Worm (Caenorhabditis elegans) whole organism, early embryonic: ENCODE results near the gene igcm-4.
A peak's percentile ranks its signal among the peaks of the same experiment; 100 is the strongest.

Experiments
- B0310.2 ChIP-seq: sonication (generic microtip); optimal IDR thresholded peaks from 2 replicates; lab custom pipeline; 2016; ENCODE audit warnings: mild to moderate bottlenecking, missing genetic modification characterization, missing compliant biosample characterization
- F13C5.2 ChIP-seq: sonication (generic microtip); optimal IDR thresholded peaks from 2 replicates; lab custom pipeline; 2017; ENCODE audit warnings: mild to moderate bottlenecking, missing genetic modification characterization, inconsistent platforms, missing compliant biosample characterization
- aly-1 ChIP-seq: sonication (generic microtip); optimal IDR thresholded peaks from 2 replicates; lab custom pipeline; 2016; ENCODE audit warnings: missing genetic modification characterization, missing compliant biosample characterization
- ama-1 ChIP-seq: fragments of 150-350 bp; optimal IDR thresholded peaks from 2 replicates; lab custom pipeline; 2014
- ceh-13 ChIP-seq: fragments of 200-800 bp; sonication (Bioruptor generic); optimal IDR thresholded peaks from 2 replicates; lab custom pipeline; 2018; ENCODE audit warnings: mild to moderate bottlenecking, missing genetic modification characterization, missing compliant biosample characterization
- ceh-36 ChIP-seq: sonication (generic microtip); optimal IDR thresholded peaks from 2 replicates; lab custom pipeline; 2016; ENCODE audit warnings: missing genetic modification characterization, inconsistent platforms, missing compliant biosample characterization
- ets-7 ChIP-seq: sonication (generic microtip); optimal IDR thresholded peaks from 2 replicates; lab custom pipeline; 2016; ENCODE audit warnings: missing genotype, missing genetic modification characterization, missing compliant biosample characterization
- flt-1 ChIP-seq: fragments of 200-800 bp; sonication (Bioruptor generic); IDR thresholded peaks from 2 replicates; pipeline ENCODE4 v1.3.6; 2022; ENCODE audit warnings: missing genetic modification characterization, missing compliant biosample characterization
- hmbx-1 ChIP-seq: sonication (generic microtip); optimal IDR thresholded peaks from 2 replicates; lab custom pipeline; 2016; ENCODE audit warnings: mild to moderate bottlenecking, missing genetic modification characterization, missing compliant biosample characterization
- hmg-4 ChIP-seq: fragments of 200-800 bp; sonication (Bioruptor generic); optimal IDR thresholded peaks from 2 replicates; lab custom pipeline; 2018; ENCODE audit warnings: mild to moderate bottlenecking, missing genetic modification characterization, missing compliant biosample characterization
- hnd-1 ChIP-seq: sonication (generic microtip); optimal IDR thresholded peaks from 2 replicates; lab custom pipeline; 2016; ENCODE audit warnings: missing genetic modification characterization, missing compliant biosample characterization
- pes-1 ChIP-seq: fragments of 200-800 bp; sonication (Bioruptor generic); IDR thresholded peaks from 2 replicates; pipeline ENCODE4 v1.3.6; 2022; ENCODE audit warnings: missing genetic modification reagents, missing genetic modification characterization, missing compliant biosample characterization
- scrt-1 ChIP-seq: fragments of 200-800 bp; sonication (Bioruptor generic); IDR thresholded peaks from 2 replicates; pipeline ENCODE4 v1.3.6; 2022; ENCODE audit warnings: missing genetic modification characterization, missing compliant biosample characterization
- sea-1 ChIP-seq: fragments of 200-800 bp; sonication (Bioruptor generic); conservative IDR thresholded peaks from 2 replicates; pipeline ENCODE4 v1.3.6; 2022; ENCODE audit warnings: missing genetic modification characterization, missing compliant biosample characterization
- tbx-11 ChIP-seq: fragments of 200-800 bp; sonication (Bioruptor generic); IDR thresholded peaks from 2 replicates; pipeline ENCODE4 v1.3.6; 2022; ENCODE audit warnings: missing genetic modification characterization, missing compliant biosample characterization
- tbx-37 ChIP-seq: fragments of 200-800 bp; sonication (Bioruptor generic); conservative IDR thresholded peaks from 2 replicates; pipeline ENCODE4 v1.3.6; 2022; ENCODE audit warnings: missing genetic modification reagents, missing genetic modification characterization, missing compliant biosample characterization
- tra-4 ChIP-seq: sonication (generic microtip); optimal IDR thresholded peaks from 2 replicates; lab custom pipeline; 2017; ENCODE audit warnings: missing genetic modification characterization, missing compliant biosample characterization

The igcm-4 gene

DNA sequence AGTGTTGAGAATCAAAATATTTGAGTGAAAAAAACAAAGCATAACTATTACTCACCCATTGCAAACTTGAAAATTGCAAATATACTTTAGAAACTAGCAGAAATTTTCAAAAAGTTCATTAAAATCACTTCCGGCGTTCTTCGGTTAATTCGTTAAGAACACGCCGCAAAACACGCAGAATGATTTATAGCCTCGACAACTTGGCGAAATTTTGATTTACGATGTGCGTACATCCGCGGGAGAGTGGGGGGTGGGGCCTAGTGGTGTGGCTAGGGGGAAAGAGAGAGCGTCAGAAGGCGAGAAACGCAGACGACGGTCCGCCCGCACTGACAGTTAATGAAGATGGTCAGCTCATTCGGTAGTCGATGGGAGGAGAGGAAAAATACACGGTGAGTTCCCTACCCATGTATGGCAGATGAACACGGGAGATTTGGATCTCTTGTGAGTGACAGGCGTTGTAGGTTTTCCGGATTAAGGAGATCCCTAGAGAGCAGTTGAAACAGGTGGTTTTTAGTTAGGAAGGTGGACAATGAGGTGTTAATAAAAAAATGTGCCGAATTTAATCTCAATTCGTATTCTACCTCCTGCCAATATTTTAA is at the start of gene igcm-4:
Gene igcm-4, minus strand, starts transcription at position 237 of the 599 bp plus-strand sequence.
- TF ChIP-seq hmbx-1 (tag; lab: Kevin White, UChicago) (no peak), tbx-37 (GFP tag; lab: Robert Waterston, UW) (no peak), B0310.2 (tag; lab: Kevin White, UChicago) (peak; percentile 4), ceh-13 (GFP tag; lab: Kevin White, UChicago) (no peak), ets-7 (tag; lab: Kevin White, UChicago) (no peak), ceh-36 (tag; lab: Kevin White, UChicago) (peak; percentile 62), flt-1 (GFP tag; lab: Robert Waterston, UW) (0 out of 2 replicates have a peak, but pooled peaks have one; percentile 19), tbx-11 (no peak), pes-1 (0 out of 2 replicates have a peak, but pooled peaks have one; percentile 5), F13C5.2 (tag; lab: Kevin White, UChicago) (no peak), tra-4 (tag; lab: Kevin White, UChicago) (no peak), aly-1 (tag; lab: Kevin White, UChicago) (no peak), hnd-1 (no peak), scrt-1 (GFP tag; lab: Robert Waterston, UW) (no peak), sea-1 (GFP tag; lab: Robert Waterston, UW) (no peak), hmg-4 (GFP tag; lab: Kevin White, UChicago) (peak; percentile 66), ama-1 (lab: Kevin White, UChicago) (no peak)

DNA sequence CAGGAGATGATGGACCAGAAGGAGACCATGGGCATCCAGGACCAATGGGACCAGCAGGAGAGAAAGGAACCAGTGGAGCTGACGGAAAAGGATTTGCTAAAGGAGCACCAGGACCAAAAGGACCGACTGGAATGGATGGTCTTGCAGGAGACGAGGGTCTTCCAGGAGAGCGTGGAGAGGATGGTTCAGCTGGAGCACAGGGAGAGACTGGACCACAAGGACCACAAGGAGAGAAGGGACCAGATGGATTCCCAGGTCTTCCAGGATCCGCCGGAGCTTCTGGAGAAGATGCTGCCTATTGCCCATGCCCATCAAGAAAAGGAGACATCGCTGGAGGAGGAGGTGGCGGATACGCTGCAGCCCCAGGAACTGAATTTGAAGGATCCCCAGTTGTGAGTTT is 47.9 kb upstream of the igcm-4 start:
- TF ChIP-seq pes-1 (no peak), hmbx-1 (tag; lab: Kevin White, UChicago) (no peak), ama-1 (lab: Kevin White, UChicago) (no peak), hnd-1 (no peak), sea-1 (GFP tag; lab: Robert Waterston, UW) (no peak), ceh-13 (GFP tag; lab: Kevin White, UChicago) (no peak), ets-7 (tag; lab: Kevin White, UChicago) (no peak), tbx-37 (GFP tag; lab: Robert Waterston, UW) (no peak), F13C5.2 (tag; lab: Kevin White, UChicago) (no peak), scrt-1 (GFP tag; lab: Robert Waterston, UW) (no peak), flt-1 (GFP tag; lab: Robert Waterston, UW) (no peak), aly-1 (tag; lab: Kevin White, UChicago) (no peak), hmg-4 (GFP tag; lab: Kevin White, UChicago) (no peak), tra-4 (tag; lab: Kevin White, UChicago) (no peak), tbx-11 (no peak)

DNA sequence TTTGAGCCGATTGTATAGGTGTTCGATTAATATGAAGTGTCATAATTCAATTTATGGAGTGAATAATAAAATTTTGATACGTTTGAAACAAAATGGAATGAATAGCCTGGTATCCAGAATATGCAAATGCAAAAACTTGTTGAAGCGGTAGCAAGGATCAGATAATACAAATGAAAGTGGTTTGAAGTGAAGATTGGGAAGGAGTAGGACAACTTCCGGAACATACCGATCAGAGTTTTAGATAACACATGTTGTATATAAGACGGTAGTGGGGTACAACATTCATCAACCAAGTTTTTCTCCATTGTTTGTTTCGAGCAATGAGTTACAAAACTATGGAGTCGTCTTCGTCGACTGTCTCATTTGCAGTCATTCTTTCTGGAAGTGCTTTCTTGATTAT is 47.0 kb upstream of the igcm-4 start, which contains the start of gene col-164:
Gene col-164, plus strand, starts transcription at position 301 of the 400 bp plus-strand sequence.
- TF ChIP-seq F13C5.2 (tag; lab: Kevin White, UChicago) (no peak), aly-1 (tag; lab: Kevin White, UChicago) (no peak), hmbx-1 (tag; lab: Kevin White, UChicago) (no peak)

DNA sequence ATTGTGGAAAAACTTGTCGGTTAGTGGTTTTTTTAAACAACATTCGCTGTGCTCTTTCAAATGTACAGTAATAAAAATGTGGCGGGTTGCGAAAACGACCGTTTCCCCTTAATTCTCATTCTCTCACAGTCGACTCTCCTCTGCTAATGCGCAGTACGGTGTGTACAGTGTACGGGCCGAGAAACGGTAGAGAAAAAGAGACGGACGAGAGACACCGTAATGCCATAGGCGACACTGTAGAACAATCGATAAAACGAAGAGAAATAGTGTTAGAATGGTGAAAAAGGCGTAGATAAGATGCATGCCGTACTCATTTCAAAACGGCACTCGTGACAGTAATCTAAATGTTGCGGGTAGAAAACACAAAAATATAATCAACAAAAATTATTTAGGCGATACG is 44.3 kb upstream of the igcm-4 start:
- TF ChIP-seq hnd-1 (no peak), flt-1 (GFP tag; lab: Robert Waterston, UW) (no peak), tra-4 (tag; lab: Kevin White, UChicago) (no peak), tbx-37 (GFP tag; lab: Robert Waterston, UW) (no peak), hmg-4 (GFP tag; lab: Kevin White, UChicago) (no peak), B0310.2 (tag; lab: Kevin White, UChicago) (no peak), aly-1 (tag; lab: Kevin White, UChicago) (no peak), F13C5.2 (tag; lab: Kevin White, UChicago) (no peak), pes-1 (no peak), tbx-11 (no peak), hmbx-1 (tag; lab: Kevin White, UChicago) (no peak)

DNA sequence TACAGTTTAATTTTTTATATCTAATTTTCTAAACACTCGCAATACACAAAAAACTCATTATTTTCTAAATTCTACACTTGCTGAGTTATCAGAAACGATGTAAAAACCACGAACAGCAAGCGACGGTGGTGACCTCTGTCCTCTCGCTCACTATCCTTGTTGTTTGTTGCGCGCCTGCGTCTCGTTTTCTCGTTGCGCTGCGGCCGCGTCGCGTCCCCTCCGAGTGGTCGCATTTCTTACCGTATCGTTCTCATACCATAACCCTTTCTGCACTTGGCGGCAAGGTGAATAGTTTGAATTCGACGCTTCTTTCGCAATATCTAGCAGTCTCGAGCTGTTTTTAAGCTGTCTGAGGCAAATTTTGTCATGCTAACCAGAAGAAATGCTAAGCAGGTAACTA is 43.3 kb upstream of the igcm-4 start, which contains the start of gene lsy-2:
Gene lsy-2, plus strand, starts transcription at position 271 of the 400 bp plus-strand sequence.
- no peak for TF ChIP-seq F13C5.2 (tag; lab: Kevin White, UChicago)

DNA sequence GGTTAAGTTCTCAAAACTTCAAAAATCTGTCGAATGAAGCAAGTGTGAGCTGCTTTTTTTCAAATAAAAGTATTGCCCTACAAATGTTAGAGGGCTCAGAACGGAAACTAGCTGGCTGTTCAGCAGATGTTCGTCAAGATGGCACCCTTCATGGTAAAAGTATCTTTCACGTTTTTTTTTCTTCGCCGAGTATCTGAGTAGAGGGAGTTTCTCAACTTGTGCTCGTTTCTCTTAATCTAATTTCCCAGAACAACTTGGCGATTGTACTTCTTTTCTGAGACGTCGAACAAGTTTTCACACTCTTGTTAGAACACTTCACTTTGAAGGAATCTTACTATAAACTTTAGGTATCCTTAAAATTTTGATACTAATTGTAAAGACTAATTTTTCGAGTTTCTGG is 41.6 kb upstream of the igcm-4 start:
- TF ChIP-seq flt-1 (GFP tag; lab: Robert Waterston, UW) (no peak), F13C5.2 (tag; lab: Kevin White, UChicago) (no peak), hnd-1 (no peak), scrt-1 (GFP tag; lab: Robert Waterston, UW) (no peak)

DNA sequence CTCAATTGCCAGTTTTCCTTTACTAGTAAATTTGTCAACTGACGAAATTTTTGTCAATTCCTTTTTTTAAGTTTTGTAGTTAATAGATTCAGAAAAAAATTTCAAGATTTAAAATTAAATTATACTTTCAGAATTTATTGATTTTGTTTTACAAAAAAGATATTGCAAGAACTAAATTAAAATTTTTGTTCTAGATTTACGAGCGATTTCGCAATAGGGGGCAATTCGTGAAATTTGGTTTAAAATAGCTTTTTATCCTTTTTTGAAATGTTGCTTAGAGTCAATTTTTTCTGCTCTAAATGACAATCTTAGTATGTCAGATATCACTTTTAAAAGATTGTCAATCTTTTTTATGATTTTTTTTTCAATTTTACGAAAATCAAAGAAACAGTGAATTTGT is 39.3 kb upstream of the igcm-4 start:
- TF ChIP-seq B0310.2 (tag; lab: Kevin White, UChicago): no peak
- TF ChIP-seq ceh-13 (GFP tag; lab: Kevin White, UChicago): no peak
- no peak for TF ChIP-seq tra-4 (tag; lab: Kevin White, UChicago)
- no peak for TF ChIP-seq ets-7 (tag; lab: Kevin White, UChicago)
- no peak for TF ChIP-seq tbx-37 (GFP tag; lab: Robert Waterston, UW)
- no peak for TF ChIP-seq ceh-36 (tag; lab: Kevin White, UChicago)
- no peak for TF ChIP-seq aly-1 (tag; lab: Kevin White, UChicago)

DNA sequence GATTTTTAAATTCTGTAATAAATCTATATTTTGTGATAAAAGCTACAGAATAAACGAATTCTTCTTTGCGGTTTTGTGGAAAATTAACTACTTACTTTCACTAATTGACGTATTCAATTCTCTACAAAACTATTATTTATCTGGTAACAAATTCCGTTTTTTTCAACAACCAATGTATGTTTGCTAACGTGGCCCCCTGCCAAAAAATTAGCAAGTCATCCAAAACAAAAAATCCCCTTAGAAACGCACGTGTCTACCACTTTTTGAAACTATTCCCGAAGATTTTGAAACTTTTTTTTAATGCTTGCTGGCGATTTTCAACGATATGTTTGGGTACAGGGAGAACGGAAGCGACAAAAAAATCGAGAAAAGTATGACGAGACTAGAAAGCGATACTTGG is 38.8 kb upstream of the igcm-4 start, which contains the start of gene F49H12.2:
Gene F49H12.2, plus strand, starts transcription at position 301 of the 400 bp plus-strand sequence.
- TF ChIP-seq hmg-4 (GFP tag; lab: Kevin White, UChicago) (no peak), hnd-1 (no peak), hmbx-1 (tag; lab: Kevin White, UChicago) (no peak), ceh-36 (tag; lab: Kevin White, UChicago) (no peak), tbx-11 (no peak), aly-1 (tag; lab: Kevin White, UChicago) (no peak), tra-4 (tag; lab: Kevin White, UChicago) (no peak), tbx-37 (GFP tag; lab: Robert Waterston, UW) (no peak), ets-7 (tag; lab: Kevin White, UChicago) (no peak), F13C5.2 (tag; lab: Kevin White, UChicago) (no peak), flt-1 (GFP tag; lab: Robert Waterston, UW) (no peak), B0310.2 (tag; lab: Kevin White, UChicago) (no peak), pes-1 (no peak), scrt-1 (GFP tag; lab: Robert Waterston, UW) (no peak), ama-1 (lab: Kevin White, UChicago) (no peak), ceh-13 (GFP tag; lab: Kevin White, UChicago) (no peak), sea-1 (GFP tag; lab: Robert Waterston, UW) (no peak)
